Worm (Caenorhabditis elegans) whole organism, early embryonic: Measurements from ENCODE around the gene viro-2.

ENCODE experiments used
- B0310.2 ChIP-seq: sonication (generic microtip); optimal IDR thresholded peaks from 2 replicates; lab custom pipeline; 2016; ENCODE audit warnings: mild to moderate bottlenecking, missing genetic modification characterization, missing compliant biosample characterization
- F13C5.2 ChIP-seq: sonication (generic microtip); optimal IDR thresholded peaks from 2 replicates; lab custom pipeline; 2017; ENCODE audit warnings: mild to moderate bottlenecking, missing genetic modification characterization, inconsistent platforms, missing compliant biosample characterization
- aly-1 ChIP-seq: sonication (generic microtip); optimal IDR thresholded peaks from 2 replicates; lab custom pipeline; 2016; ENCODE audit warnings: missing genetic modification characterization, missing compliant biosample characterization
- ama-1 ChIP-seq: fragments of 150-350 bp; optimal IDR thresholded peaks from 2 replicates; lab custom pipeline; 2014
- ets-7 ChIP-seq: sonication (generic microtip); optimal IDR thresholded peaks from 2 replicates; lab custom pipeline; 2016; ENCODE audit warnings: missing genotype, missing genetic modification characterization, missing compliant biosample characterization
- flt-1 ChIP-seq: fragments of 200-800 bp; sonication (Bioruptor generic); IDR thresholded peaks from 2 replicates; pipeline ENCODE4 v1.3.6; 2022; ENCODE audit warnings: missing genetic modification characterization, missing compliant biosample characterization
- hmg-4 ChIP-seq: fragments of 200-800 bp; sonication (Bioruptor generic); optimal IDR thresholded peaks from 2 replicates; lab custom pipeline; 2018; ENCODE audit warnings: mild to moderate bottlenecking, missing genetic modification characterization, missing compliant biosample characterization
- hnd-1 ChIP-seq: sonication (generic microtip); optimal IDR thresholded peaks from 2 replicates; lab custom pipeline; 2016; ENCODE audit warnings: missing genetic modification characterization, missing compliant biosample characterization
- pes-1 ChIP-seq: fragments of 200-800 bp; sonication (Bioruptor generic); IDR thresholded peaks from 2 replicates; pipeline ENCODE4 v1.3.6; 2022; ENCODE audit warnings: missing genetic modification reagents, missing genetic modification characterization, missing compliant biosample characterization
- scrt-1 ChIP-seq: fragments of 200-800 bp; sonication (Bioruptor generic); IDR thresholded peaks from 2 replicates; pipeline ENCODE4 v1.3.6; 2022; ENCODE audit warnings: missing genetic modification characterization, missing compliant biosample characterization
- tbx-37 ChIP-seq: fragments of 200-800 bp; sonication (Bioruptor generic); conservative IDR thresholded peaks from 2 replicates; pipeline ENCODE4 v1.3.6; 2022; ENCODE audit warnings: missing genetic modification reagents, missing genetic modification characterization, missing compliant biosample characterization

- TF ChIP-seq ama-1 (lab: Kevin White, UChicago): peak; percentile 90
- TF ChIP-seq tbx-37 (GFP tag; lab: Robert Waterston, UW): no peak
- no peak for TF ChIP-seq aly-1
- TF ChIP-seq B0310.2 (tag; lab: Kevin White, UChicago): no peak
- TF ChIP-seq scrt-1 (GFP tag; lab: Robert Waterston, UW): no peak
- peak; percentile 53; the same call in 1 of the 2 replicates for TF ChIP-seq pes-1 (GFP tag; lab: Robert Waterston, UW)
- TF ChIP-seq hnd-1 (tag; lab: Kevin White, UChicago): no peak
- TF ChIP-seq flt-1: no peak
- no peak for TF ChIP-seq F13C5.2 (tag; lab: Kevin White, UChicago)
- no peak for TF ChIP-seq hmg-4 (GFP tag; lab: Kevin White, UChicago)
- no peak for TF ChIP-seq ets-7
Observed at ce11 chrIII:7142172-7142601, 13.5 kb downstream of the viro-2 start.
